Fruit fly (Drosophila melanogaster) whole organism, prepupa: ENCODE measurements around the gene CG5162.

Experiments
- CG16779 ChIP-seq: fragments of 200-800 bp; sonication (Bioruptor generic); optimal IDR thresholded peaks from 3 replicates; lab custom pipeline; 2017; ENCODE audit warnings: missing biosample characterization, mild to moderate bottlenecking, missing genetic modification characterization
- Hr38 ChIP-seq: sonication (Bioruptor generic); optimal IDR thresholded peaks from 2 replicates; lab custom pipeline; 2016; ENCODE audit warnings: missing biosample characterization, missing genetic modification characterization
- OdsH ChIP-seq: fragments of 200-800 bp; sonication (Bioruptor generic); optimal IDR thresholded peaks from 3 replicates; lab custom pipeline; 2016; ENCODE audit warnings: missing biosample characterization, missing genetic modification characterization
- Sox14 ChIP-seq: fragments of 200-800 bp; sonication (Bioruptor generic); optimal IDR thresholded peaks from 3 replicates; lab custom pipeline; 2016; ENCODE audit warnings: missing biosample characterization, missing genetic modification characterization

dm6 chrX:17212007-17212406 lies 3.1 kb upstream of the CG5162 start, which contains the start of gene CG18258:
- TF ChIP-seq OdsH: no peak
- no peak for TF ChIP-seq Hr38 (GFP tag; lab: Kevin White, UChicago)
- no peak for TF ChIP-seq CG16779 (tag; lab: Kevin White, UChicago)
- TF ChIP-seq Sox14 (GFP tag; lab: Kevin White, UChicago): no peak
